Worm (Caenorhabditis elegans): ENCODE data around the gene trim-21.

trim-21 gene

DNA sequence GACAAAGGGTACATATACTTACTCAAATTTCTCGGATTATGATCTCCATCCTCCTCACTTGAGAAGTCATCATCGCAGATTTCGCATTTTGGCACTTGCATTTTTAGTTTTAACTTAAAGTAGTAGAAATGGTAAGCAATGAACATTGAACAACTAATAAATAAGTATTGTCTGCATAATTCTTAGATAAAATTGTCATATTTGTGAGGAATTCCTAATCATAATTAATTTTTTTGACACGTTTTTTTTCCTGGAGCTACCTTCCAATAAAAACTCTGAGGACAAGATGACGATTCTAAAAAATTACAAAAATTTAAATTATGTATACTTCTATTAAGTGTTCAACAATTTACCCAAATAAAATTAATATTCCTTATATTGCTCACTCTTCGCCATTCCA, at the start of gene trim-21, which contains the start of gene B0281.1:
Gene trim-21 (minus strand): TSS at position 101 of the 400 bp plus-strand sequence.
Gene B0281.1 (plus strand): TSS at position 321 of the 400 bp plus-strand sequence.
- TF ChIP-seq ceh-13 (GFP tag; optimal IDR thresholded peaks at IDR 0.05) (no peak), hnd-1 (tag; optimal IDR thresholded peaks at IDR 0.05) (no peak), sea-1 (GFP tag; conservative IDR thresholded peaks at IDR 0.05) (no peak), scrt-1 (GFP tag; IDR thresholded peaks at IDR 0.05) (no peak), B0310.2 (tag; optimal IDR thresholded peaks at IDR 0.05) (no peak), tra-4 (tag; optimal IDR thresholded peaks at IDR 0.05) (no peak), ama-1 (optimal IDR thresholded peaks at IDR 0.05) (no peak), hmg-4 (GFP tag; optimal IDR thresholded peaks at IDR 0.05) (no peak), tbx-11 (GFP tag; IDR thresholded peaks at IDR 0.05) (no peak), F13C5.2 (tag; optimal IDR thresholded peaks at IDR 0.05) (no peak), flt-1 (GFP tag; IDR thresholded peaks at IDR 0.05) (no peak), ets-7 (tag; optimal IDR thresholded peaks at IDR 0.05) (no peak)

ce11 chrII:2359965-2360364, 47.3 kb upstream of the trim-21 start, which contains the start of gene F43C11.16:
Gene F43C11.16, minus strand, starts transcription at chrII:2360065.
- TF ChIP-seq hmg-4 (GFP tag; optimal IDR thresholded peaks at IDR 0.05) = no peak
- TF ChIP-seq hnd-1 (tag; optimal IDR thresholded peaks at IDR 0.05) = no peak
- no peak for TF ChIP-seq aly-1 (tag; optimal IDR thresholded peaks at IDR 0.05)
- no peak for TF ChIP-seq ets-7 (tag; optimal IDR thresholded peaks at IDR 0.05)
- TF ChIP-seq ceh-13 (GFP tag; optimal IDR thresholded peaks at IDR 0.05) = no peak
- TF ChIP-seq sea-1 (GFP tag; conservative IDR thresholded peaks at IDR 0.05) = no peak
- no peak for TF ChIP-seq B0310.2 (tag; optimal IDR thresholded peaks at IDR 0.05)
- TF ChIP-seq tra-4 (tag; optimal IDR thresholded peaks at IDR 0.05) = no peak

- no peak for TF ChIP-seq flt-1 (GFP tag; IDR thresholded peaks at IDR 0.05)
Measured at ce11 chrII:2356795-2357194, 44.1 kb upstream of the trim-21 start, which contains the start of gene F43C11.1. Gene F43C11.1, plus strand, starts transcription at chrII:2357095.

- TF ChIP-seq aly-1 (tag; optimal IDR thresholded peaks at IDR 0.05) (no peak), pes-1 (GFP tag; IDR thresholded peaks at IDR 0.05) (no peak), hmbx-1 (tag; optimal IDR thresholded peaks at IDR 0.05) (no peak), tbx-11 (GFP tag; IDR thresholded peaks at IDR 0.05) (no peak), sea-1 (GFP tag; conservative IDR thresholded peaks at IDR 0.05) (no peak), ceh-36 (tag; optimal IDR thresholded peaks at IDR 0.05) (no peak), ceh-13 (GFP tag; optimal IDR thresholded peaks at IDR 0.05) (no peak), hnd-1 (tag; optimal IDR thresholded peaks at IDR 0.05) (no peak), ets-7 (tag; optimal IDR thresholded peaks at IDR 0.05) (no peak), scrt-1 (GFP tag; IDR thresholded peaks at IDR 0.05) (no peak), flt-1 (GFP tag; IDR thresholded peaks at IDR 0.05) (no peak), tra-4 (tag; optimal IDR thresholded peaks at IDR 0.05) (no peak)
Measured at ce11 chrII:2354476-2354875, 41.8 kb upstream of the trim-21 start, which contains the start of gene F43C11.2. Gene F43C11.2, plus strand, starts transcription at chrII:2354776.

DNA sequence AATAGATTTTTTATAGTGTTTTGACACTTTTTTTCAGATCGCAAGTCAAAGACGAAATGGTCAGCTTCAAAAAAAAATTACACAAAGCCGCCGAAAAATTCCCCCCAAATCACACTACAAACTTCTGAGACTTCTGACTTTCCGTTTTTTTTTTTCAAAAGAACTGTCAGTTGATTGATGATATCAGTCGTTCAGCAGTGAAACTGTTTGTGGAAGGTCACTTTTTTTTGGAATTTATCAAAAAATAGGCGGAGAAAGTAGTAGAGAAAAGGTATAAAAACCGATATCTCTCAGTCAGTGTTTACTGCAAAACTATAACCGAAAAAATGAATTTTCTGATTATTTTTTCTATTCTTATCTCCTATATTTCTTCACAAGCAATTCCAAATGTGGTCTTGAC, 40.4 kb upstream of the trim-21 start, which contains the start of gene F43C11.3:
Gene F43C11.3 (plus strand): TSS at position 301 of the 400 bp plus-strand sequence.
- TF ChIP-seq hmbx-1 (tag; optimal IDR thresholded peaks at IDR 0.05) (no peak), ets-7 (tag; optimal IDR thresholded peaks at IDR 0.05) (no peak), ceh-13 (GFP tag; optimal IDR thresholded peaks at IDR 0.05) (no peak), flt-1 (GFP tag; IDR thresholded peaks at IDR 0.05) (no peak), hmg-4 (GFP tag; optimal IDR thresholded peaks at IDR 0.05) (no peak), ama-1 (optimal IDR thresholded peaks at IDR 0.05) (no peak), tbx-11 (GFP tag; IDR thresholded peaks at IDR 0.05) (no peak), F13C5.2 (tag; optimal IDR thresholded peaks at IDR 0.05) (no peak)

DNA sequence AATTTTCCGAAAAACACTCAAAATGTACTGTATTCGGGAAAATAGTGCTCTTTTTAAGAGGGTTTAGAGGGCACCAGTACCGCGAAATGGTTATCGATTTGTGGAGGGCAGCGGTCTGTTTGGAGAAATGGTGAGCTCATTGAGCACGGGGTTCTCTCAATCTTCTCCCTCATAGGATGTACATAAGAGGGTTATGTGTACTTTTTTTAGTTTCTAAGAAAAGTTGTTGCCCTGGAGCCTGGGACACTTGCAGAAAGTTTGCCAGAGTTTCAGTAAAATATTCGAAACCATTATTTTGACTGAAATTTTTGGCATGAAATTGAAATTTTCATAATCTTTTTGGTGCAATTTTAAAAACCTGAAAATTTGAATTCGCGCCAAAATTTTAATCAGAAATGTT, 39.9 kb upstream of the trim-21 start, which contains the start of gene F43C11.10:
Gene F43C11.10 (minus strand): TSS at position 101 of the 400 bp plus-strand sequence.
- TF ChIP-seq ceh-13 (GFP tag; optimal IDR thresholded peaks at IDR 0.05) (no peak), tra-4 (tag; optimal IDR thresholded peaks at IDR 0.05) (no peak), ceh-36 (tag; optimal IDR thresholded peaks at IDR 0.05) (no peak), ama-1 (optimal IDR thresholded peaks at IDR 0.05) (no peak)

- TF ChIP-seq B0310.2 (tag; optimal IDR thresholded peaks at IDR 0.05) (no peak), tbx-11 (GFP tag; IDR thresholded peaks at IDR 0.05) (no peak), hmg-4 (GFP tag; optimal IDR thresholded peaks at IDR 0.05) (no peak), flt-1 (GFP tag; IDR thresholded peaks at IDR 0.05) (no peak), aly-1 (tag; optimal IDR thresholded peaks at IDR 0.05) (no peak), scrt-1 (GFP tag; IDR thresholded peaks at IDR 0.05) (no peak), hmbx-1 (tag; optimal IDR thresholded peaks at IDR 0.05) (no peak), pes-1 (GFP tag; IDR thresholded peaks at IDR 0.05) (no peak), ceh-13 (GFP tag; optimal IDR thresholded peaks at IDR 0.05) (no peak), tra-4 (tag; optimal IDR thresholded peaks at IDR 0.05) (no peak), sea-1 (GFP tag; conservative IDR thresholded peaks at IDR 0.05) (no peak)
Measured at ce11 chrII:2346672-2347071, 34.0 kb upstream of the trim-21 start, which contains the start of gene F43C11.4. Gene F43C11.4, plus strand, starts transcription at chrII:2346972.

- TF ChIP-seq ama-1 (optimal IDR thresholded peaks at IDR 0.05) (no peak), ceh-36 (tag; optimal IDR thresholded peaks at IDR 0.05) (no peak), tra-4 (tag; optimal IDR thresholded peaks at IDR 0.05) (no peak), scrt-1 (GFP tag; IDR thresholded peaks at IDR 0.05) (no peak), hmg-4 (GFP tag; optimal IDR thresholded peaks at IDR 0.05) (no peak)
Measured at ce11 chrII:2342004-2342479, 29.4 kb upstream of the trim-21 start, which contains the start of gene F43C11.6. Gene F43C11.6, plus strand, starts transcription at chrII:2342429.

- TF ChIP-seq hmbx-1 (tag; optimal IDR thresholded peaks at IDR 0.05) (no peak), ets-7 (tag; optimal IDR thresholded peaks at IDR 0.05) (no peak), tra-4 (tag; optimal IDR thresholded peaks at IDR 0.05) (no peak), B0310.2 (tag; optimal IDR thresholded peaks at IDR 0.05) (no peak), ceh-36 (tag; optimal IDR thresholded peaks at IDR 0.05) (no peak)
Measured at ce11 chrII:2341515-2341914, 28.9 kb upstream of the trim-21 start, which contains the start of gene enri-1. Gene enri-1, minus strand, starts transcription at chrII:2341615.
